Fruit fly (Drosophila melanogaster) whole organism, embryonic: ENCODE results near the gene Fer2LCH.

Experiments used
- CG10267 ChIP-seq: fragments of 200-800 bp; sonication (Bioruptor generic); optimal IDR thresholded peaks from 2 replicates; lab custom pipeline; 2018; ENCODE audit warnings: missing biosample characterization, mild to moderate bottlenecking, missing genetic modification characterization, moderate library complexity
- CG12299 ChIP-seq: fragments of 200-800 bp; sonication (Bioruptor generic); optimal IDR thresholded peaks from 2 replicates; lab custom pipeline; 2018; ENCODE audit warnings: missing biosample characterization, mild to moderate bottlenecking, missing genetic modification characterization
- CG15073 ChIP-seq: fragments of 200-800 bp; sonication (Bioruptor generic); optimal IDR thresholded peaks from 2 replicates; lab custom pipeline; 2016; ENCODE audit warnings: missing biosample characterization, missing genetic modification characterization
- CG6654 ChIP-seq: fragments of 200-800 bp; sonication (Bioruptor generic); optimal IDR thresholded peaks from 2 replicates; lab custom pipeline; 2017; ENCODE audit warnings: missing biosample characterization, mild to moderate bottlenecking, missing genetic modification characterization
- Mes4 ChIP-seq: fragments of 200-800 bp; sonication (Bioruptor generic); optimal IDR thresholded peaks from 2 replicates; lab custom pipeline; 2016; ENCODE audit warnings: missing biosample characterization, missing genetic modification characterization
- ase ChIP-seq: fragments of 200-800 bp; sonication (Bioruptor generic); IDR thresholded peaks from 3 replicates; pipeline ENCODE4 v1.3.6; 2022; ENCODE audit warnings: missing biosample characterization, missing genetic modification characterization
- dimm ChIP-seq: fragments of 200-800 bp; sonication (Bioruptor generic); IDR thresholded peaks from 2 replicates; pipeline ENCODE4 v1.3.6; 2022; ENCODE audit warnings: missing biosample characterization, missing genetic modification characterization
- fd3F ChIP-seq: fragments of 200-800 bp; sonication (Bioruptor generic); optimal IDR thresholded peaks from 2 replicates; lab custom pipeline; 2018; ENCODE audit warnings: missing biosample characterization, mild to moderate bottlenecking, missing genetic modification characterization, moderate library complexity
- onecut ChIP-seq: fragments of 200-800 bp; sonication (Bioruptor generic); IDR thresholded peaks from 2 replicates; pipeline ENCODE4 v1.3.6; 2022; ENCODE audit warnings: missing biosample characterization, missing genetic modification characterization
- slbo ChIP-seq: fragments of 200-800 bp; sonication (Bioruptor generic); IDR thresholded peaks from 2 replicates; pipeline ENCODE4 v1.3.6; 2022; ENCODE audit warnings: missing biosample characterization, missing genetic modification characterization
- zfh2 ChIP-seq: fragments of 200-800 bp; sonication (Bioruptor generic); optimal IDR thresholded peaks from 2 replicates; lab custom pipeline; 2016; ENCODE audit warnings: missing biosample characterization, missing genetic modification characterization

dm6 chr3R:30387515-30388178 is at the start of gene Fer2LCH, which contains the start of gene Fer1HCH:
- TF ChIP-seq onecut (GFP tag; lab: Robert Waterston, UW) (no peak), slbo (no peak), dimm (GFP tag; lab: Robert Waterston, UW) (no peak), CG12299 (tag; lab: Kevin White, UChicago) (no peak), CG15073 (GFP tag; lab: Kevin White, UChicago) (no peak), zfh2 (GFP tag; lab: Kevin White, UChicago) (no peak), CG6654 (GFP tag; lab: Kevin White, UChicago) (no peak), Mes4 (no peak), CG10267 (tag; lab: Kevin White, UChicago) (no peak), ase (GFP tag; lab: Robert Waterston, UW) (no peak), fd3F (GFP tag; lab: Kevin White, UChicago) (no peak)
